Fruit fly (Drosophila melanogaster): ENCODE data around the gene CG12481.

CG12481 gene

dm6 chrX:14208426-14209208 is 21.6 kb downstream of the CG12481 start (continued):
- TF ChIP-seq amos (GFP tag; IDR thresholded peaks at IDR 0.05; ENCODE audit: partially characterized antibody), result no peak
- peak; percentile 19 for TF ChIP-seq zen (tag; optimal IDR thresholded peaks at IDR 0.05)
- no peak for TF ChIP-seq CG11456 (GFP tag; IDR thresholded peaks at IDR 0.05)
- TF ChIP-seq Chrac-16 (GFP tag; optimal IDR thresholded peaks at IDR 0.05), result no peak
- no peak for TF ChIP-seq Taf1 (GFP tag; IDR thresholded peaks at IDR 0.05)
- no peak for TF ChIP-seq Scr (GFP tag; IDR thresholded peaks at IDR 0.05; ENCODE audit: partially characterized antibody)
- TF ChIP-seq sna (GFP tag; IDR thresholded peaks at IDR 0.05; ENCODE audit: partially characterized antibody), result no peak
- no peak for TF ChIP-seq CG14965 (GFP tag; optimal IDR thresholded peaks at IDR 0.05; ENCODE audit: borderline replicate concordance)
- peak; percentile 29; the same call in 1 of the 2 replicates for TF ChIP-seq E2f1 (GFP tag; IDR thresholded peaks at IDR 0.05)
- TF ChIP-seq CG11398 (GFP tag; optimal IDR thresholded peaks at IDR 0.05), result peak; percentile 9
- peak; percentile 7 to 54 for TF ChIP-seq chif (GFP tag; optimal IDR thresholded peaks at IDR 0.05)
- no peak for TF ChIP-seq sima (GFP tag; optimal IDR thresholded peaks at IDR 0.05)
- peak; percentile 74 for TF ChIP-seq CG12391 (tag; optimal IDR thresholded peaks at IDR 0.05)
- TF ChIP-seq Bteb2 (GFP tag; optimal IDR thresholded peaks at IDR 0.05), result peak; percentile 4
- peak; percentile 63 for TF ChIP-seq nerfin-1 (tag; optimal IDR thresholded peaks at IDR 0.05)
- no peak for TF ChIP-seq inv (GFP tag; IDR thresholded peaks at IDR 0.05; ENCODE audit: partially characterized antibody)
- peak; percentile 54 for TF ChIP-seq ranshi (GFP tag; IDR thresholded peaks at IDR 0.05)
- TF ChIP-seq odd (GFP tag; optimal IDR thresholded peaks at IDR 0.05), result peak; percentile 26
- TF ChIP-seq Stat92E (GFP tag; optimal IDR thresholded peaks at IDR 0.05), result no peak
- peak; percentile 36 for TF ChIP-seq CG16863 (GFP tag; optimal IDR thresholded peaks at IDR 0.05)
- no peak for TF ChIP-seq fru (optimal IDR thresholded peaks at IDR 0.05)
- no peak for TF ChIP-seq Usf (GFP tag; optimal IDR thresholded peaks at IDR 0.05)
- peak; percentile 72 for TF ChIP-seq CG7839 (tag; optimal IDR thresholded peaks at IDR 0.05)
- TF ChIP-seq Six4 (GFP tag; optimal IDR thresholded peaks at IDR 0.05), result peak; percentile 58
- peak; percentile 49 for TF ChIP-seq CG6765 (GFP tag; optimal IDR thresholded peaks at IDR 0.05)
- TF ChIP-seq CG12942 (GFP tag; optimal IDR thresholded peaks at IDR 0.05), result no peak
- peak; percentile 59 for TF ChIP-seq CG4424 (GFP tag; optimal IDR thresholded peaks at IDR 0.05)
- TF ChIP-seq CG6791 (GFP tag; IDR thresholded peaks at IDR 0.05; ENCODE audit: partially characterized antibody), result no peak
- no peak for TF ChIP-seq D (optimal IDR thresholded peaks at IDR 0.05)
- peak; percentile 75 for TF ChIP-seq D (GFP tag; optimal IDR thresholded peaks at IDR 0.05)
- TF ChIP-seq Max (GFP tag; optimal IDR thresholded peaks at IDR 0.05), result peak; percentile 5
- no peak for TF ChIP-seq CG7357 (GFP tag; IDR thresholded peaks at IDR 0.05)
- TF ChIP-seq al (GFP tag; IDR thresholded peaks at IDR 0.05), result no peak
- no peak for TF ChIP-seq CG4404 (GFP tag; IDR thresholded peaks at IDR 0.05)
- TF ChIP-seq corto (GFP tag; optimal IDR thresholded peaks at IDR 0.05), result no peak
- peak; percentile 10 for TF ChIP-seq CG2116 (GFP tag; optimal IDR thresholded peaks at IDR 0.05)
- TF ChIP-seq wdn (GFP tag; IDR thresholded peaks at IDR 0.05), result no peak
- no peak for TF ChIP-seq CG31365 (tag; optimal IDR thresholded peaks at IDR 0.05)
- peak; percentile 77 for TF ChIP-seq CG14710 (tag; optimal IDR thresholded peaks at IDR 0.05)
- TF ChIP-seq Dad (GFP tag; optimal IDR thresholded peaks at IDR 0.05), result peak; percentile 2
- peak; percentile 83 for TF ChIP-seq Xrp1 (GFP tag; IDR thresholded peaks at IDR 0.05)
- TF ChIP-seq rib (GFP tag; IDR thresholded peaks at IDR 0.05), result no peak
- peak; percentile 27 for TF ChIP-seq org-1 (GFP tag; optimal IDR thresholded peaks at IDR 0.05)
- TF ChIP-seq CG7928 (GFP tag; optimal IDR thresholded peaks at IDR 0.05), result no peak
- no peak for TF ChIP-seq yki (optimal IDR thresholded peaks at IDR 0.05)
- TF ChIP-seq CG6175 (GFP tag; IDR thresholded peaks at IDR 0.05), result 0 out of 3 replicates have a peak, but pooled peaks have one; percentile 26
- TF ChIP-seq fu2 (GFP tag; optimal IDR thresholded peaks at IDR 0.05), result no peak
- TF ChIP-seq CG7372 (GFP tag; IDR thresholded peaks at IDR 0.05), result 0 out of 2 replicates have a peak, but pooled peaks have one; percentile 29
- TF ChIP-seq h (optimal IDR thresholded peaks at IDR 0.05), result no peak
- TF ChIP-seq CG7963 (GFP tag; IDR thresholded peaks at IDR 0.05; ENCODE audit: partially characterized antibody), result no peak
